Fruit fly (Drosophila melanogaster) whole organism, embryonic: ENCODE data around the gene CG6356.

Experiments used
- ATbp ChIP-seq: fragments of 200-800 bp; sonication (Bioruptor generic); optimal IDR thresholded peaks from 2 replicates; lab custom pipeline; 2017; ENCODE audit warnings: missing biosample characterization, mild to moderate bottlenecking, missing genetic modification characterization, missing genetic modification reagents
- C15 ChIP-seq: fragments of 200-800 bp; sonication (Bioruptor generic); IDR thresholded peaks from 3 replicates; pipeline ENCODE4 v1.3.6; 2022; ENCODE audit warnings: missing biosample characterization, missing genetic modification characterization
- CG10267 ChIP-seq: fragments of 200-800 bp; sonication (Bioruptor generic); optimal IDR thresholded peaks from 2 replicates; lab custom pipeline; 2018; ENCODE audit warnings: missing biosample characterization, mild to moderate bottlenecking, missing genetic modification characterization, moderate library complexity
- CG10431 ChIP-seq: fragments of 200-800 bp; sonication (Bioruptor generic); optimal IDR thresholded peaks from 3 replicates; lab custom pipeline; 2018; ENCODE audit warnings: missing biosample characterization, mild to moderate bottlenecking, missing genetic modification characterization
- CG11456 ChIP-seq: fragments of 200-800 bp; sonication (Bioruptor generic); IDR thresholded peaks from 3 replicates; pipeline ENCODE4 v1.3.6; 2022; ENCODE audit warnings: missing biosample characterization, missing genetic modification characterization
- CG12071 ChIP-seq: fragments of 200-800 bp; sonication (Bioruptor generic); optimal IDR thresholded peaks from 3 replicates; lab custom pipeline; 2018; ENCODE audit warnings: missing biosample characterization, mild to moderate bottlenecking, missing genetic modification characterization
- CG12219 ChIP-seq: fragments of 200-800 bp; sonication (Bioruptor generic); optimal IDR thresholded peaks from 3 replicates; lab custom pipeline; 2018; ENCODE audit warnings: missing biosample characterization, mild to moderate bottlenecking, missing genetic modification characterization
- CG12299 ChIP-seq: fragments of 200-800 bp; sonication (Bioruptor generic); optimal IDR thresholded peaks from 2 replicates; lab custom pipeline; 2018; ENCODE audit warnings: missing biosample characterization, mild to moderate bottlenecking, missing genetic modification characterization
- CG1233 ChIP-seq: fragments of 200-800 bp; sonication (Bioruptor generic); optimal IDR thresholded peaks from 4 replicates; lab custom pipeline; 2018; ENCODE audit warnings: missing biosample characterization, mild to moderate bottlenecking, missing genetic modification characterization
- CG14050 ChIP-seq: fragments of 200-800 bp; sonication (Bioruptor generic); IDR thresholded peaks from 3 replicates; pipeline ENCODE4 v1.3.6; 2022; ENCODE audit warnings: missing biosample characterization, missing genetic modification characterization
- CG14710 ChIP-seq: fragments of 200-800 bp; sonication (Bioruptor generic); optimal IDR thresholded peaks from 3 replicates; lab custom pipeline; 2019; ENCODE audit warnings: missing biosample characterization, mild to moderate bottlenecking, missing genetic modification characterization, moderate library complexity
- CG15601 ChIP-seq: fragments of 200-800 bp; sonication (Bioruptor generic); optimal IDR thresholded peaks from 3 replicates; lab custom pipeline; 2019; ENCODE audit warnings: missing biosample characterization, mild to moderate bottlenecking, missing genetic modification characterization, moderate library complexity
- CG1603 ChIP-seq: fragments of 200-800 bp; sonication (Bioruptor generic); optimal IDR thresholded peaks from 2 replicates; lab custom pipeline; 2019; ENCODE audit warnings: missing biosample characterization, mild to moderate bottlenecking, missing genetic modification characterization, moderate library complexity
- CG17186 ChIP-seq: fragments of 200-800 bp; sonication (Bioruptor generic); optimal IDR thresholded peaks from 3 replicates; lab custom pipeline; 2017; ENCODE audit warnings: missing biosample characterization, missing genetic modification reagents, missing genetic modification characterization
- CG17568 ChIP-seq: fragments of 200-800 bp; sonication (Bioruptor generic); optimal IDR thresholded peaks from 2 replicates; lab custom pipeline; 2018; ENCODE audit warnings: missing biosample characterization, mild to moderate bottlenecking, missing genetic modification characterization, moderate library complexity
- CG17829 ChIP-seq: fragments of 200-800 bp; optimal IDR thresholded peaks from 2 replicates; lab custom pipeline; 2019; ENCODE audit warnings: missing biosample characterization, mild to moderate bottlenecking, missing genetic modification characterization, moderate library complexity
- CG1832 ChIP-seq: fragments of 200-800 bp; sonication (Bioruptor generic); optimal IDR thresholded peaks from 2 replicates; lab custom pipeline; 2017; ENCODE audit warnings: missing biosample characterization, mild to moderate bottlenecking, missing genetic modification characterization, inconsistent platforms
- CG2678 ChIP-seq: fragments of 200-800 bp; sonication (Bioruptor generic); optimal IDR thresholded peaks from 3 replicates; lab custom pipeline; 2019; ENCODE audit warnings: missing biosample characterization, mild to moderate bottlenecking, missing genetic modification characterization, moderate library complexity
- CG2712 ChIP-seq: fragments of 200-800 bp; optimal IDR thresholded peaks from 3 replicates; lab custom pipeline; 2019; ENCODE audit warnings: missing biosample characterization, mild to moderate bottlenecking, missing genetic modification characterization, moderate library complexity
- CG30020 ChIP-seq: fragments of 200-800 bp; optimal IDR thresholded peaks from 2 replicates; lab custom pipeline; 2019; ENCODE audit warnings: missing biosample characterization, mild to moderate bottlenecking, missing genetic modification characterization, moderate library complexity
- CG31441 ChIP-seq: fragments of 200-800 bp; sonication (Bioruptor generic); IDR thresholded peaks from 2 replicates; pipeline ENCODE4 v1.3.6; 2022; ENCODE audit warnings: missing biosample characterization, missing genetic modification characterization
- CG6813 ChIP-seq: fragments of 200-800 bp; sonication (Bioruptor generic); optimal IDR thresholded peaks from 2 replicates; lab custom pipeline; 2017; ENCODE audit warnings: missing biosample characterization, missing genetic modification characterization, mild to moderate bottlenecking, moderate library complexity, missing genetic modification reagents
- CG7786 ChIP-seq: fragments of 200-800 bp; sonication (Bioruptor generic); optimal IDR thresholded peaks from 2 replicates; lab custom pipeline; 2016; ENCODE audit warnings: missing biosample characterization, missing genetic modification characterization
- CG8089 ChIP-seq: fragments of 200-800 bp; sonication (Bioruptor generic); optimal IDR thresholded peaks from 3 replicates; lab custom pipeline; 2016; ENCODE audit warnings: missing biosample characterization, missing genetic modification characterization
- CG8281 ChIP-seq: fragments of 200-800 bp; sonication (Bioruptor generic); optimal IDR thresholded peaks from 2 replicates; lab custom pipeline; 2018; ENCODE audit warnings: missing biosample characterization, mild to moderate bottlenecking, missing genetic modification characterization, moderate library complexity
- Elba2 ChIP-seq: fragments of 200-800 bp; sonication (Bioruptor generic); optimal IDR thresholded peaks from 3 replicates; lab custom pipeline; 2016; ENCODE audit warnings: missing biosample characterization, missing genetic modification characterization
- Ets65A ChIP-seq: fragments of 200-800 bp; sonication (Bioruptor generic); peaks from one replicate; lab custom pipeline; 2016; ENCODE audit warnings: missing biosample characterization, missing genetic modification characterization
- MTF-1 ChIP-seq: fragments of 200-800 bp; sonication (Bioruptor generic); optimal IDR thresholded peaks from 2 replicates; lab custom pipeline; 2018; ENCODE audit warnings: missing biosample characterization, mild to moderate bottlenecking, missing genetic modification characterization, borderline replicate concordance
- Meics ChIP-seq: fragments of 200-800 bp; sonication (Bioruptor generic); optimal IDR thresholded peaks from 2 replicates; lab custom pipeline; 2017; ENCODE audit warnings: missing biosample characterization, mild to moderate bottlenecking, missing genetic modification characterization
- Ravus ChIP-seq: fragments of 200-800 bp; sonication (Bioruptor generic); IDR thresholded peaks from 2 replicates; pipeline ENCODE4 v1.3.6; 2022; ENCODE audit warnings: missing biosample characterization, missing genetic modification characterization
- Vsx1 ChIP-seq: fragments of 200-800 bp; sonication (Bioruptor generic); optimal IDR thresholded peaks from 2 replicates; lab custom pipeline; 2017; ENCODE audit warnings: missing biosample characterization, mild to moderate bottlenecking, missing genetic modification characterization, missing genetic modification reagents
- YL-1 ChIP-seq: fragments of 200-800 bp; sonication (Bioruptor generic); optimal IDR thresholded peaks from 3 replicates; lab custom pipeline; 2017; ENCODE audit warnings: missing biosample characterization, mild to moderate bottlenecking, missing genetic modification characterization
- abd-A ChIP-seq: fragments of 200-800 bp; sonication (Bioruptor generic); optimal IDR thresholded peaks from 3 replicates; lab custom pipeline; 2019; ENCODE audit warnings: missing biosample characterization, mild to moderate bottlenecking, missing genetic modification characterization, moderate library complexity
- bsh ChIP-seq, 2 experiments: fragments of 200-800 bp; sonication (Bioruptor generic); optimal IDR thresholded peaks; 2 replicates each; lab custom pipeline; 2017 to 2018; ENCODE audit warnings: mild to moderate bottlenecking in 2 of 2, missing biosample characterization in 2 of 2, missing genetic modification characterization in 2 of 2, moderate library complexity in 1 of 2
- chinmo ChIP-seq: fragments of 200-800 bp; sonication (Bioruptor generic); IDR thresholded peaks from 4 replicates; pipeline ENCODE4 v1.3.6; 2022; ENCODE audit warnings: missing biosample characterization, missing genetic modification characterization; ENCODE audit not compliant: partially characterized antibody
- dati ChIP-seq: fragments of 200-800 bp; sonication (Bioruptor generic); IDR thresholded peaks from 2 replicates; pipeline ENCODE4 v1.3.6; 2022; ENCODE audit warnings: missing biosample characterization, missing genetic modification characterization
- dmrt99B ChIP-seq: fragments of 200-800 bp; sonication (Bioruptor generic); optimal IDR thresholded peaks from 2 replicates; lab custom pipeline; 2018; ENCODE audit warnings: missing biosample characterization, mild to moderate bottlenecking, missing genetic modification characterization, moderate library complexity
- dysf ChIP-seq: fragments of 200-800 bp; sonication (Bioruptor generic); IDR thresholded peaks from 3 replicates; pipeline ENCODE4 v1.3.6; 2022; ENCODE audit warnings: missing biosample characterization, missing genetic modification characterization
- fd64A ChIP-seq: fragments of 200-800 bp; sonication (Bioruptor generic); optimal IDR thresholded peaks from 3 replicates; lab custom pipeline; 2018; ENCODE audit warnings: missing biosample characterization, mild to moderate bottlenecking, missing genetic modification characterization
- gcm ChIP-seq: fragments of 200-800 bp; sonication (Bioruptor generic); optimal IDR thresholded peaks from 2 replicates; lab custom pipeline; 2019; ENCODE audit warnings: missing biosample characterization, mild to moderate bottlenecking, missing genetic modification characterization, moderate library complexity
- gem ChIP-seq: fragments of 200-800 bp; sonication (Bioruptor generic); optimal IDR thresholded peaks from 2 replicates; lab custom pipeline; 2019; ENCODE audit warnings: missing biosample characterization, mild to moderate bottlenecking, missing genetic modification characterization, moderate library complexity
- lola ChIP-seq, 3 experiments: fragments of >200 bp in 2 of 3; fragments of 200-800 bp in 1 of 3; sonication (Bioruptor generic) in 1 of 3; optimal IDR thresholded peaks; 2 replicates each; lab custom pipeline; 2017 to 2019; ENCODE audit warnings: missing biosample characterization in 3 of 3, missing genetic modification characterization in 3 of 3, mild to moderate bottlenecking in 1 of 3, moderate library complexity in 1 of 3
- nerfin-1 ChIP-seq: fragments of 200-800 bp; sonication (Bioruptor generic); optimal IDR thresholded peaks from 3 replicates; lab custom pipeline; 2019; ENCODE audit warnings: missing biosample characterization, mild to moderate bottlenecking, missing genetic modification characterization, moderate library complexity
- odd ChIP-seq: fragments of 200-800 bp; sonication (Bioruptor generic); optimal IDR thresholded peaks from 2 replicates; lab custom pipeline; 2017; ENCODE audit warnings: missing biosample characterization, mild to moderate bottlenecking, missing genetic modification characterization
- rib ChIP-seq: fragments of 200-800 bp; sonication (Bioruptor generic); IDR thresholded peaks from 2 replicates; pipeline ENCODE4 v1.3.6; 2022; ENCODE audit warnings: missing biosample characterization, missing genetic modification characterization
- salm ChIP-seq: fragments of 200-800 bp; sonication (Bioruptor generic); optimal IDR thresholded peaks from 2 replicates; lab custom pipeline; 2018; ENCODE audit warnings: missing biosample characterization, mild to moderate bottlenecking, missing genetic modification characterization
- sqz ChIP-seq: fragments of 200-800 bp; sonication (Bioruptor generic); optimal IDR thresholded peaks from 3 replicates; lab custom pipeline; 2018; ENCODE audit warnings: missing biosample characterization, mild to moderate bottlenecking, missing genetic modification characterization
- tna ChIP-seq: fragments of 200-800 bp; sonication (Bioruptor generic); IDR thresholded peaks from 2 replicates; pipeline ENCODE4 v1.3.6; 2022; ENCODE audit warnings: missing biosample characterization, missing genetic modification characterization; ENCODE audit not compliant: partially characterized antibody
- unpg ChIP-seq: fragments of 200-800 bp; sonication (Bioruptor generic); optimal IDR thresholded peaks from 3 replicates; lab custom pipeline; 2018; ENCODE audit warnings: missing biosample characterization, mild to moderate bottlenecking, missing genetic modification characterization, moderate library complexity

The CG6356 gene

DNA sequence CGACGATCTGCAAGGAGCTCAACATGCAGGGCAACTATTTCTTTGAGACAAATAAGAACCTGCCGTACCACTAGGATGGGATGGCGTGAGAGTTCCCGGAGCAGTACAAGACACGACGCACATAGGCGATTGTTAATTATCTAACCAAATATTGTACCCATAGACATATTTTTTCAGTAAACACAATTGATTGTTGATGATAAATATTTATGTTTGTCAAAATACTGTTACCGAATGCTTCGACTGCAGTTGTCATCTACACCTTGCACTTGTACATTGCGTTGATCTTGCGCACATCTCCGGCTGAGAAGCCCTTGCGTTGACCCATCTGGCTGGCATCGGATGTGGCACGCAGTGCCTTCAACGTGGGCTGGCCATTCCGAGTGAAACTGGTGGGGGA is 9.4 kb downstream of the CG6356 start (continued):
- no peak for TF ChIP-seq Elba2 (GFP tag; lab: Kevin White, UChicago)
- peak; percentile 54 for TF ChIP-seq CG2712 (tag; lab: Kevin White, UChicago)
- TF ChIP-seq CG12071 (GFP tag; lab: Kevin White, UChicago), result peak; percentile 47
- TF ChIP-seq unpg (GFP tag; lab: Kevin White, UChicago), result peak; percentile 50
- TF ChIP-seq ATbp (GFP tag; lab: Kevin White, UChicago), result peak; percentile 76
- no peak for TF ChIP-seq dati (GFP tag; lab: Robert Waterston, UW)
- TF ChIP-seq salm, result peak; percentile 33
- TF ChIP-seq CG8089, result peak; percentile 15
- peak; percentile 72 for TF ChIP-seq CG6813 (GFP tag; lab: Kevin White, UChicago)
- no peak for TF ChIP-seq C15
- TF ChIP-seq CG14710 (tag; lab: Kevin White, UChicago), result peak; percentile 71
- TF ChIP-seq rib (GFP tag; lab: Robert Waterston, UW), result no peak
- TF ChIP-seq CG31441 (GFP tag; lab: Robert Waterston, UW), result peak; percentile 58; the same call in 1 of the 2 replicates
- TF ChIP-seq CG7786, result no peak
- TF ChIP-seq CG1233 (GFP tag; lab: Kevin White, UChicago), result peak; percentile 46
- TF ChIP-seq MTF-1 (GFP tag; lab: Kevin White, UChicago), result peak; percentile 58
- TF ChIP-seq CG17829 (tag; lab: Kevin White, UChicago), result peak; percentile 24
- no peak for TF ChIP-seq CG14050 (GFP tag; lab: Robert Waterston, UW)
- peak; percentile 57 for TF ChIP-seq nerfin-1 (tag; lab: Kevin White, UChicago)
- TF ChIP-seq CG10267 (tag; lab: Kevin White, UChicago), result peak; percentile 30
- TF ChIP-seq fd64A, result peak; percentile 87
- TF ChIP-seq lola (GFP tag; optimal IDR thresholded peaks at IDR 0.05; lab: Kevin White, UChicago), result peak in 1 of 3 experiments; percentile 66
- TF ChIP-seq CG17186, result peak; percentile 23
- no peak for TF ChIP-seq CG12299 (tag; lab: Kevin White, UChicago)
- no peak for TF ChIP-seq tna (GFP tag; lab: Robert Waterston, UW)
- TF ChIP-seq Meics (GFP tag; lab: Kevin White, UChicago), result no peak
- TF ChIP-seq sqz (GFP tag; lab: Kevin White, UChicago), result peak; percentile 26
- TF ChIP-seq Ravus (GFP tag; lab: Robert Waterston, UW), result no peak
- no peak for TF ChIP-seq CG1832
- TF ChIP-seq CG8281 (tag; lab: Kevin White, UChicago), result no peak
- TF ChIP-seq YL-1 (GFP tag; lab: Kevin White, UChicago), result no peak
- TF ChIP-seq Vsx1, result peak; percentile 30
- TF ChIP-seq CG10431 (GFP tag; lab: Kevin White, UChicago), result peak; percentile 62
- no peak for TF ChIP-seq CG30020 (tag; lab: Kevin White, UChicago)
- TF ChIP-seq CG17568 (GFP tag; lab: Kevin White, UChicago), result peak; percentile 27
- TF ChIP-seq Ets65A (GFP tag; lab: Kevin White, UChicago), result peak; percentile 61
- TF ChIP-seq chinmo (GFP tag; lab: Robert Waterston, UW), result no peak
- TF ChIP-seq CG11456 (GFP tag; lab: Robert Waterston, UW), result 0 out of 3 replicates have a peak, but pooled peaks have one; percentile 18
- peak; percentile 11 for TF ChIP-seq dmrt99B (tag; lab: Kevin White, UChicago)
- peak; percentile 37 for TF ChIP-seq odd (GFP tag; lab: Kevin White, UChicago)
- TF ChIP-seq CG15601 (tag; lab: Kevin White, UChicago), result peak; percentile 83
- TF ChIP-seq gcm (GFP tag; lab: Kevin White, UChicago), result peak; percentile 35
- peak; percentile 72 for TF ChIP-seq CG1603 (tag; lab: Kevin White, UChicago)
- peak in 1 of 2 experiments; percentile 84 for TF ChIP-seq bsh (GFP tag; optimal IDR thresholded peaks at IDR 0.05; lab: Kevin White, UChicago)
- TF ChIP-seq dysf (GFP tag; lab: Robert Waterston, UW), result no peak
- peak; percentile 38 for TF ChIP-seq gem (tag; lab: Kevin White, UChicago)
- peak; percentile 24 for TF ChIP-seq CG12219 (GFP tag; lab: Kevin White, UChicago)
- TF ChIP-seq abd-A (tag; lab: Kevin White, UChicago), result no peak
- peak; percentile 60 for TF ChIP-seq CG2678 (tag; lab: Kevin White, UChicago)
